Worm (Caenorhabditis elegans) whole organism, L2 larva: ENCODE results near the gene lron-10.

Experiments used
- F13H6.1 ChIP-seq: sonication (generic microtip); optimal IDR thresholded peaks from 2 replicates; lab custom pipeline; 2016; ENCODE audit warnings: missing genetic modification characterization, missing compliant biosample characterization
- R02D3.7 ChIP-seq: fragments of 150-350 bp; optimal IDR thresholded peaks from 2 replicates; lab custom pipeline; 2014; ENCODE audit warnings: missing biosample characterization, missing genetic modification characterization
- Y55F3AM.14 ChIP-seq: fragments of 200-800 bp; sonication (Bioruptor generic); optimal IDR thresholded peaks from 2 replicates; lab custom pipeline; 2018; ENCODE audit warnings: mild to moderate bottlenecking, missing genetic modification characterization, missing compliant biosample characterization
- ZK546.5 ChIP-seq: sonication (generic microtip); optimal IDR thresholded peaks from 2 replicates; lab custom pipeline; 2017; ENCODE audit warnings: missing biosample characterization, missing genetic modification characterization
- aly-2 ChIP-seq: fragments of 150-350 bp; optimal IDR thresholded peaks from 2 replicates; lab custom pipeline; 2014; ENCODE audit warnings: missing biosample characterization, missing genetic modification characterization
- ama-1 ChIP-seq: fragments of 150-350 bp; optimal IDR thresholded peaks from 2 replicates; lab custom pipeline; 2018; ENCODE audit warnings: inconsistent platforms
- ceh-16 ChIP-seq: fragments of 150-350 bp; optimal IDR thresholded peaks from 2 replicates; lab custom pipeline; 2014; ENCODE audit warnings: missing biosample characterization, missing genetic modification characterization
- ceh-82 ChIP-seq: fragments of 150-350 bp; optimal IDR thresholded peaks from 2 replicates; lab custom pipeline; 2014; ENCODE audit warnings: missing biosample characterization, missing genetic modification characterization
- crh-2 ChIP-seq: sonication (generic microtip); optimal IDR thresholded peaks from 2 replicates; lab custom pipeline; 2017; ENCODE audit warnings: missing biosample characterization, missing genetic modification characterization
- dmd-4 ChIP-seq: sonication (generic microtip); optimal IDR thresholded peaks from 2 replicates; lab custom pipeline; 2017; ENCODE audit warnings: missing biosample characterization, missing genetic modification characterization
- egl-27 ChIP-seq: sonication (generic microtip); optimal IDR thresholded peaks from 3 replicates; lab custom pipeline; 2017; ENCODE audit warnings: missing biosample characterization, missing genetic modification reagents, missing genetic modification characterization
- fos-1 ChIP-seq: fragments of 150-350 bp; optimal IDR thresholded peaks from 2 replicates; lab custom pipeline; 2014; ENCODE audit warnings: missing biosample characterization, missing genetic modification characterization
- gmeb-1 ChIP-seq: fragments of 150-350 bp; optimal IDR thresholded peaks from 2 replicates; lab custom pipeline; 2014; ENCODE audit warnings: missing biosample characterization, missing genetic modification characterization
- lin-11 ChIP-seq: fragments of 150-350 bp; sonication (generic microtip); optimal IDR thresholded peaks from 2 replicates; lab custom pipeline; 2014; ENCODE audit warnings: missing biosample characterization, missing genetic modification characterization, inconsistent platforms, mixed read lengths
- mab-5 ChIP-seq: fragments of 150-350 bp; optimal IDR thresholded peaks from 2 replicates; lab custom pipeline; 2014; ENCODE audit warnings: missing biosample characterization, missing genetic modification characterization
- nhr-12 ChIP-seq: fragments of 150-350 bp; optimal IDR thresholded peaks from 2 replicates; lab custom pipeline; 2014; ENCODE audit warnings: missing biosample characterization, missing genetic modification characterization
- nhr-129 ChIP-seq: fragments of 150-350 bp; optimal IDR thresholded peaks from 2 replicates; lab custom pipeline; 2014; ENCODE audit warnings: missing biosample characterization, missing genetic modification characterization
- nhr-21 ChIP-seq: fragments of 150-350 bp; optimal IDR thresholded peaks from 2 replicates; lab custom pipeline; 2014; ENCODE audit warnings: missing biosample characterization, missing genetic modification characterization
- nhr-23 ChIP-seq: fragments of 150-350 bp; optimal IDR thresholded peaks from 2 replicates; lab custom pipeline; 2014; ENCODE audit warnings: missing biosample characterization, missing genetic modification reagents, missing genetic modification characterization
- nhr-25 ChIP-seq: fragments of 150-350 bp; sonication (generic microtip); optimal IDR thresholded peaks from 3 replicates; lab custom pipeline; 2014; ENCODE audit warnings: missing biosample characterization, missing genetic modification characterization
- nhr-6 ChIP-seq: fragments of 150-350 bp; optimal IDR thresholded peaks from 2 replicates; lab custom pipeline; 2014; ENCODE audit warnings: missing biosample characterization, missing genetic modification characterization
- nhr-77 ChIP-seq: fragments of 150-350 bp; optimal IDR thresholded peaks from 2 replicates; lab custom pipeline; 2014; ENCODE audit warnings: missing biosample characterization, missing genetic modification characterization
- peb-1 ChIP-seq: fragments of 150-350 bp; optimal IDR thresholded peaks from 2 replicates; lab custom pipeline; 2014; ENCODE audit warnings: missing biosample characterization, missing genetic modification characterization
- sem-4 ChIP-seq: fragments of 150-350 bp; optimal IDR thresholded peaks from 2 replicates; lab custom pipeline; 2014; ENCODE audit warnings: missing biosample characterization, missing genetic modification reagents, missing genetic modification characterization
- sma-9 ChIP-seq, 2 experiments: fragments of 150-350 bp in 1 of 2; sonication (generic microtip) in 1 of 2; optimal IDR thresholded peaks; 2 replicates each; lab custom pipeline; 2014 to 2016; ENCODE audit warnings: missing genetic modification characterization in 2 of 2, mild to moderate bottlenecking in 1 of 2, missing biosample characterization in 1 of 2, missing compliant biosample characterization in 1 of 2, missing genetic modification reagents in 1 of 2, moderate library complexity in 1 of 2
- unc-39 ChIP-seq: fragments of 150-350 bp; optimal IDR thresholded peaks from 2 replicates; lab custom pipeline; 2014; ENCODE audit warnings: missing biosample characterization, missing genetic modification characterization
- unc-55 ChIP-seq: fragments of 150-350 bp; sonication (generic microtip); optimal IDR thresholded peaks from 3 replicates; lab custom pipeline; 2014; ENCODE audit warnings: missing biosample characterization, missing genetic modification reagents, missing genetic modification characterization
- unc-62 ChIP-seq: fragments of 150-350 bp; optimal IDR thresholded peaks from 2 replicates; lab custom pipeline; 2014; ENCODE audit warnings: missing biosample characterization, missing genetic modification reagents, missing genetic modification characterization
- zag-1 ChIP-seq: fragments of 150-350 bp; optimal IDR thresholded peaks from 2 replicates; lab custom pipeline; 2014; ENCODE audit warnings: missing biosample characterization, missing genetic modification characterization
- ztf-1 ChIP-seq: fragments of 200-800 bp; sonication (Bioruptor generic); conservative IDR thresholded peaks from 2 replicates; pipeline ENCODE4 v1.3.6; 2022; ENCODE audit warnings: missing genetic modification characterization, missing compliant biosample characterization
- ztf-11 ChIP-seq: sonication (generic microtip); optimal IDR thresholded peaks from 2 replicates; lab custom pipeline; 2017; ENCODE audit warnings: missing biosample characterization, missing genetic modification characterization
- ztf-4 ChIP-seq: fragments of 150-350 bp; optimal IDR thresholded peaks from 2 replicates; lab custom pipeline; 2014; ENCODE audit warnings: missing biosample characterization, missing genetic modification characterization

Gene lron-10

ce11 chrIII:10599699-10600098 is 21.5 kb downstream of the lron-10 start (continued):
- peak; percentile 98 for TF ChIP-seq fos-1 (tag; lab: Kevin White, UChicago)
- peak; percentile 8 for TF ChIP-seq mab-5 (tag; lab: Kevin White, UChicago)
- peak; percentile 10 for TF ChIP-seq nhr-21 (tag; lab: Kevin White, UChicago)
- no peak for TF ChIP-seq R02D3.7 (tag; lab: Kevin White, UChicago)
- TF ChIP-seq gmeb-1 (tag; lab: Kevin White, UChicago) = peak; percentile 74
- peak; percentile 75 for TF ChIP-seq nhr-25 (tag; lab: Kevin White, UChicago)

DNA sequence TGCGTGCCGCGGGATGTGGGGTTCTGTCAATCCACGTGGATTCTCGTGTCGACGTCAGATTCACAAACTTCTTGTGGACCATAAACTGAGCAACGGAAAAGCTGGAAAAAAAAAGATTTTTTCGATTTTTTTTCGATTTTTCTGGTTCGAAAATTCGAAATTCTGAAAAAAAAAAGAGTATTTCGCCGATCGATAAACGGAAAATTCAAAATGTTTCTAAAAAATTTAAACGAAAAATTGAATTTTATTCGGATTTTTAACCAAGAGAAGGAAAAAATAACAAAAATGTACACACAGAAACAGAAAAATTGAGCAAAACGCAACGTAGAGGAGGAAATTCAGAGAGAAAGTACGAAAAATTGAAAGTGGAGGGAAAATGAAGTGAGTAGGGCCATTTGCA is 24.8 kb downstream of the lron-10 start, which contains the start of gene Y39A1A.3:
Y39A1A.3 (minus strand) TSS at position 101 of the 400 bp plus-strand sequence.
- TF ChIP-seq nhr-12 (tag; lab: Kevin White, UChicago) (no peak), egl-27 (tag; lab: Kevin White, UChicago) (no peak), unc-55 (GFP tag; lab: Kevin White, UChicago) (no peak)

DNA sequence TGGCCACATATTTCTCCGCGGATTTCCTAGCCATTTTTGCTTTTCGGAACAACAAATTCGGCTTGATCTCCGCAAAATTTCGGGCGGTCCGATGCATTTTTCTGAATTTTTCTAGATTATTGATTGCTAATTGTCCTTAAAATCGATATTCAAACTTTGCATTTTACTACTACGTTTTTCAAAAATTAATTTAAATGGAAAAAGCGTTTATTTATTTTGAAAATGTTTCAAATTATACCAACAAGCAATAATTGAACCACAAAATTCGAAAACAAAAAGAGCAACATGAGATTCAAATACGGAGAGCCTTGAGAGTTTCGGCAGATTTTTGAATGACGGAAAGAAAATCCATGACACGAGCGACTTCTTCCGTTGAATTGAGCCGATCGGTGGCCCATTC is 26.1 kb downstream of the lron-10 start, which contains the start of gene Y45F3A.9:
Y45F3A.9 (minus strand) TSS at position 101 of the 400 bp plus-strand sequence.
- no peak for TF ChIP-seq nhr-77 (tag; lab: Kevin White, UChicago)
- no peak for TF ChIP-seq dmd-4 (tag; lab: Kevin White, UChicago)
- TF ChIP-seq aly-2 = no peak
- no peak for TF ChIP-seq ceh-16 (tag; lab: Kevin White, UChicago)

- TF ChIP-seq ZK546.5 (tag; lab: Kevin White, UChicago) (no peak), zag-1 (tag; lab: Kevin White, UChicago) (no peak), unc-39 (tag; lab: Kevin White, UChicago) (no peak), peb-1 (no peak), sem-4 (tag; lab: Kevin White, UChicago) (no peak), fos-1 (tag; lab: Kevin White, UChicago) (no peak), ztf-11 (no peak), nhr-12 (tag; lab: Kevin White, UChicago) (no peak), ztf-4 (tag; lab: Kevin White, UChicago) (no peak)
Observed at ce11 chrIII:10592729-10593128, 28.4 kb downstream of the lron-10 start, which contains the start of gene Y45F3A.8. TSS of gene Y45F3A.8 (minus strand) at chrIII:10592829.

DNA sequence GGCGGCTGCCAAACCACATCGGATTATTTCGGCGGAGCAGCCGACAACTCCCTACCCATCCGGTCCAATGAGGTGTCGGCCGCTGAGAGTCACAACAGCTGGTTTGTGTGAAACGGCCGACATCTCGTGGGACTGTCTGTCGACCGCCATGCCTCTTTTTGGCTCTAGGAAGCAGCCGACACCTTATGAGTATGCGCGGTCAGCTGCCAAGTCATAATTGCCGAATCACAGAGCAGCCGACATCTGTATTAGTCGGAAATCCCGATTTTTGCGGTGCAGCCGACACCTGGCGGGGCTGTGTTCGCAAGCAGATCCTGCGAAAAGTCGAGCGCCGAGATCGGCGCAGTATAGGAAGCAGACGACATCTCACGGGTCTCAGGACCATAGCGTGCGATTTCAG is 29.1 kb downstream of the lron-10 start:
- TF ChIP-seq ama-1 (lab: Kevin White, UChicago) (no peak), ztf-11 (no peak), dmd-4 (tag; lab: Kevin White, UChicago) (no peak), F13H6.1 (tag; lab: Kevin White, UChicago) (no peak), ceh-82 (tag; lab: Kevin White, UChicago) (no peak), unc-39 (tag; lab: Kevin White, UChicago) (no peak), R02D3.7 (tag; lab: Kevin White, UChicago) (no peak), unc-62 (GFP tag; lab: Kevin White, UChicago) (no peak), lin-11 (no peak), mab-5 (tag; lab: Kevin White, UChicago) (no peak), sma-9 (GFP tag; optimal IDR thresholded peaks at IDR 0.05; lab: Kevin White, UChicago) (no peak), sma-9 (tag; optimal IDR thresholded peaks at IDR 0.05; lab: Kevin White, UChicago) (no peak), crh-2 (tag; lab: Kevin White, UChicago) (no peak), nhr-23 (tag; lab: Kevin White, UChicago) (no peak), nhr-77 (tag; lab: Kevin White, UChicago) (no peak), nhr-25 (tag; lab: Kevin White, UChicago) (no peak), Y55F3AM.14 (GFP tag; lab: Kevin White, UChicago) (no peak), nhr-129 (tag; lab: Kevin White, UChicago) (no peak), aly-2 (no peak)

DNA sequence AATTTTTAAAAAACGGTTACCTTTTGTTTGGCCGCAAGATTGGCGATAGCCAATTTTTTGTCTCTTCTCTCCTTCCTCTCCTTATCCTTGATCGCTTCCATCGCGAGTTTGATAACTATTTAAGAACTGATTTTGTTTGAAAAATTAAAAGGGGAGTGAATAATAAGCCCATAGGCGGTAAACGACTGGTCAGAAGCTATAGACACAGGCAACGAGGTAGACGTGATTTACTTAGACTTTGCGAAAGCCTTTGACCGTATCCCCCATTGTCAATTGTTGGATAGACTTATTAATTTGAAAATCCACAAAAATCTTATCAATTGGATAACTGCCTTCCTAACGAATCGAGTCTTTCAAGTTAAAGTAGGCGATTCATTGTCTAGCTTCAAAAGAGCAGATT is 34.9 kb downstream of the lron-10 start, which contains the start of gene Y45F3A.5:
Y45F3A.5 (minus strand) TSS at position 101 of the 400 bp plus-strand sequence.
- TF ChIP-seq ceh-16 (tag; lab: Kevin White, UChicago) = no peak
- TF ChIP-seq unc-55 (GFP tag; lab: Kevin White, UChicago) = no peak
- no peak for TF ChIP-seq ztf-1 (GFP tag; lab: Robert Waterston, UW)
- TF ChIP-seq nhr-6 (tag; lab: Kevin White, UChicago) = no peak
- no peak for TF ChIP-seq nhr-77 (tag; lab: Kevin White, UChicago)
- TF ChIP-seq crh-2 (tag; lab: Kevin White, UChicago) = no peak
- no peak for TF ChIP-seq ztf-4 (tag; lab: Kevin White, UChicago)
